Fruit fly (Drosophila melanogaster): Measurements from ENCODE around the gene SpdS.

- TF ChIP-seq spab (GFP tag; optimal IDR thresholded peaks at IDR 0.05) (no peak), Eip93F (GFP tag; optimal IDR thresholded peaks at IDR 0.05) (no peak), Hr39 (GFP tag; optimal IDR thresholded peaks at IDR 0.05) (no peak)
Observed at dm6 chr3R:9628607-9629006, 2.8 kb upstream of the SpdS start.

All from whole organism, prepupa.